Fruit fly (Drosophila melanogaster): ENCODE results near the gene CG31784.

Gene CG31784

dm6 chr2L:17125861-17126260, at the start of gene CG31784:
Gene CG31784, minus strand, starts transcription at chr2L:17125961.
- TF ChIP-seq CG8478 (optimal IDR thresholded peaks at IDR 0.05) (no peak), Dll (optimal IDR thresholded peaks at IDR 0.05) (no peak), psq (optimal IDR thresholded peaks at IDR 0.05) (no peak), usp (GFP tag; optimal IDR thresholded peaks at IDR 0.05) (no peak), pan (optimal IDR thresholded peaks at IDR 0.05) (no peak), EcR (GFP tag; optimal IDR thresholded peaks at IDR 0.05) (no peak)

DNA sequence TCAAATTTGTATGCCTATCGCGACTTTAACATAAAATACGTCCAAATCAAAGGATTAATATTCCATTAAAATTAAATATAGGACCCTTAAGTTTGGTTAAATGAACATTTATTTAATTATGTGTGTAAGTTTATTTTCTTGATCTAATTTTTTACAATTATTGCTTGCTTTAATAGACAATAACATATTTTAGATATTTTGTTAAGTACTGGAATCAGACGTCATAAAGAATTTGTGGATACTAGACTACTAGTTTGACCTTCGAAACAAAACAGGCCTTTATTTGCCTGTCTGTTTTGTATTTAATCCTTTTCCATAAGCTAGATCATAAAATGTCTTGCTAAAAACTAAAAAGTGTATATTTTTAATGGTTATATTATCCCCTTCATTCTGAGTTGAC, 47.4 kb upstream of the CG31784 start, which contains the start of gene CG34169:
Gene CG34169 (plus strand): TSS at position 301 of the 400 bp plus-strand sequence.
- TF ChIP-seq Dll (optimal IDR thresholded peaks at IDR 0.05) (no peak), EcR (GFP tag; optimal IDR thresholded peaks at IDR 0.05) (no peak), CG8478 (optimal IDR thresholded peaks at IDR 0.05) (no peak)

dm6 chr2L:17163344-17163743, 37.6 kb upstream of the CG31784 start:
- no peak for TF ChIP-seq CG8478 (optimal IDR thresholded peaks at IDR 0.05)
- TF ChIP-seq EcR (GFP tag; optimal IDR thresholded peaks at IDR 0.05), result no peak

- TF ChIP-seq CG8478 (optimal IDR thresholded peaks at IDR 0.05), result no peak
- TF ChIP-seq psq (optimal IDR thresholded peaks at IDR 0.05), result no peak
- no peak for TF ChIP-seq pan (optimal IDR thresholded peaks at IDR 0.05)
- no peak for TF ChIP-seq usp (GFP tag; optimal IDR thresholded peaks at IDR 0.05)
These were observed 33.9 kb upstream of the CG31784 start for dm6 chr2L:17159641-17160040.

- TF ChIP-seq usp (GFP tag; optimal IDR thresholded peaks at IDR 0.05), result no peak
- no peak for TF ChIP-seq Dll (optimal IDR thresholded peaks at IDR 0.05)
- TF ChIP-seq pan (optimal IDR thresholded peaks at IDR 0.05), result no peak
- no peak for TF ChIP-seq EcR (GFP tag; optimal IDR thresholded peaks at IDR 0.05)
- TF ChIP-seq psq (optimal IDR thresholded peaks at IDR 0.05), result no peak
- no peak for TF ChIP-seq CG8478 (optimal IDR thresholded peaks at IDR 0.05)
These were observed 5.0 kb upstream of the CG31784 start, which contains the start of the genes CG34106 and beat-IIIa for dm6 chr2L:17130795-17131194. Gene CG34106, plus strand, starts transcription at chr2L:17131024. Gene beat-IIIa, plus strand, starts transcription at chr2L:17131024.

dm6 chr2L:17092737-17093136, 33.0 kb downstream of the CG31784 start:
- TF ChIP-seq pan (optimal IDR thresholded peaks at IDR 0.05), result no peak
- TF ChIP-seq EcR (GFP tag; optimal IDR thresholded peaks at IDR 0.05), result no peak
- no peak for TF ChIP-seq usp (GFP tag; optimal IDR thresholded peaks at IDR 0.05)
- no peak for TF ChIP-seq CG8478 (optimal IDR thresholded peaks at IDR 0.05)
- no peak for TF ChIP-seq psq (optimal IDR thresholded peaks at IDR 0.05)
- TF ChIP-seq Dll (optimal IDR thresholded peaks at IDR 0.05), result no peak

- TF ChIP-seq CG8478 (optimal IDR thresholded peaks at IDR 0.05), result no peak
- TF ChIP-seq EcR (GFP tag; optimal IDR thresholded peaks at IDR 0.05), result no peak
- no peak for TF ChIP-seq pan (optimal IDR thresholded peaks at IDR 0.05)
- TF ChIP-seq psq (optimal IDR thresholded peaks at IDR 0.05), result no peak
- no peak for TF ChIP-seq usp (GFP tag; optimal IDR thresholded peaks at IDR 0.05)
- no peak for TF ChIP-seq Dll (optimal IDR thresholded peaks at IDR 0.05)
These were observed 38.4 kb downstream of the CG31784 start, which contains the start of gene CG12620 for dm6 chr2L:17087341-17087740. Gene CG12620, plus strand, starts transcription at chr2L:17087641.
